Fruit fly (Drosophila melanogaster) whole organism, embryonic: ENCODE data around the gene CG33203.
A peak's percentile ranks its signal among the peaks of the same experiment; 100 is the strongest.

Experiments used
- Asciz ChIP-seq: fragments of 200-800 bp; sonication (Bioruptor generic); optimal IDR thresholded peaks from 2 replicates; lab custom pipeline; 2017; ENCODE audit warnings: missing biosample characterization, mild to moderate bottlenecking, missing genetic modification characterization, missing genetic modification reagents
- Atf-2 ChIP-seq: fragments of 200-800 bp; sonication (Bioruptor generic); optimal IDR thresholded peaks from 2 replicates; lab custom pipeline; 2016; ENCODE audit warnings: missing biosample characterization, missing genetic modification characterization
- CG10543 ChIP-seq: fragments of 200-800 bp; sonication (Bioruptor generic); optimal IDR thresholded peaks from 3 replicates; lab custom pipeline; 2017; ENCODE audit warnings: missing biosample characterization, mild to moderate bottlenecking, missing genetic modification characterization, moderate library complexity
- CG10979 ChIP-seq: fragments of 200-800 bp; sonication (Bioruptor generic); optimal IDR thresholded peaks from 2 replicates; lab custom pipeline; 2018; ENCODE audit warnings: missing biosample characterization, mild to moderate bottlenecking, missing genetic modification characterization, moderate library complexity
- CG12219 ChIP-seq: fragments of 200-800 bp; sonication (Bioruptor generic); optimal IDR thresholded peaks from 3 replicates; lab custom pipeline; 2018; ENCODE audit warnings: missing biosample characterization, mild to moderate bottlenecking, missing genetic modification characterization
- CG12659 ChIP-seq: fragments of 200-800 bp; sonication (Bioruptor generic); optimal IDR thresholded peaks from 3 replicates; lab custom pipeline; 2017; ENCODE audit warnings: mild to moderate bottlenecking, missing biosample characterization, missing genetic modification reagents, missing genetic modification characterization
- CG12769 ChIP-seq: fragments of 200-800 bp; sonication (Bioruptor generic); optimal IDR thresholded peaks from 2 replicates; lab custom pipeline; 2019; ENCODE audit warnings: missing biosample characterization, mild to moderate bottlenecking, missing genetic modification characterization, moderate library complexity
- CG13624 ChIP-seq: fragments of 200-800 bp; sonication (Bioruptor generic); optimal IDR thresholded peaks from 2 replicates; lab custom pipeline; 2016; ENCODE audit warnings: missing biosample characterization, missing genetic modification characterization
- CG14667 ChIP-seq: fragments of 200-800 bp; sonication (Bioruptor generic); IDR thresholded peaks from 2 replicates; pipeline ENCODE4 v1.3.6; 2022; ENCODE audit warnings: missing biosample characterization, missing genetic modification characterization
- CG1529 ChIP-seq: fragments of 200-800 bp; sonication (Bioruptor generic); optimal IDR thresholded peaks from 3 replicates; lab custom pipeline; 2018; ENCODE audit warnings: missing biosample characterization, missing genetic modification characterization
- CG17802 ChIP-seq: fragments of 200-800 bp; sonication (Bioruptor generic); optimal IDR thresholded peaks from 2 replicates; lab custom pipeline; 2018; ENCODE audit warnings: missing biosample characterization, mild to moderate bottlenecking, missing genetic modification characterization, moderate library complexity
- CG1832 ChIP-seq: fragments of 200-800 bp; sonication (Bioruptor generic); optimal IDR thresholded peaks from 2 replicates; lab custom pipeline; 2017; ENCODE audit warnings: missing biosample characterization, mild to moderate bottlenecking, missing genetic modification characterization, inconsistent platforms
- CG2889 ChIP-seq: fragments of 200-800 bp; sonication (Bioruptor generic); IDR thresholded peaks from 3 replicates; pipeline ENCODE4 v1.3.6; 2022; ENCODE audit warnings: missing biosample characterization, missing genetic modification characterization
- CG3163 ChIP-seq: fragments of 200-800 bp; sonication (Bioruptor generic); optimal IDR thresholded peaks from 3 replicates; lab custom pipeline; 2016; ENCODE audit warnings: missing biosample characterization, missing genetic modification characterization
- CG32772 ChIP-seq: fragments of 200-800 bp; sonication (Bioruptor generic); IDR thresholded peaks from 2 replicates; pipeline ENCODE4 v1.3.6; 2022; ENCODE audit warnings: missing biosample characterization, missing genetic modification characterization
- CG43689 ChIP-seq: fragments of 200-800 bp; sonication (Bioruptor generic); IDR thresholded peaks from 2 replicates; pipeline ENCODE4 v1.3.6; 2022; ENCODE audit warnings: missing biosample characterization, missing genetic modification characterization
- CG9817 ChIP-seq: fragments of 200-800 bp; sonication (Bioruptor generic); optimal IDR thresholded peaks from 2 replicates; lab custom pipeline; 2018; ENCODE audit warnings: missing biosample characterization, mild to moderate bottlenecking, missing genetic modification characterization, moderate library complexity
- Elba2 ChIP-seq: fragments of 200-800 bp; sonication (Bioruptor generic); optimal IDR thresholded peaks from 3 replicates; lab custom pipeline; 2016; ENCODE audit warnings: missing biosample characterization, missing genetic modification characterization
- Ets65A ChIP-seq: fragments of 200-800 bp; sonication (Bioruptor generic); peaks from one replicate; lab custom pipeline; 2016; ENCODE audit warnings: missing biosample characterization, missing genetic modification characterization
- Med ChIP-seq: fragments of 200-800 bp; sonication (Bioruptor generic); peaks from one replicate; lab custom pipeline; 2016; ENCODE audit warnings: missing biosample characterization, missing genetic modification characterization, mild to moderate bottlenecking, inconsistent platforms, moderate library complexity
- Nf-YB ChIP-seq: fragments of 200-800 bp; sonication (Bioruptor generic); optimal IDR thresholded peaks from 3 replicates; lab custom pipeline; 2019; ENCODE audit warnings: missing biosample characterization, mild to moderate bottlenecking, missing genetic modification characterization, moderate library complexity
- Xbp1 ChIP-seq: fragments of 200-800 bp; sonication (Bioruptor generic); optimal IDR thresholded peaks from 3 replicates; lab custom pipeline; 2016; ENCODE audit warnings: missing biosample characterization, mild to moderate bottlenecking, missing genetic modification characterization
- ap ChIP-seq: fragments of 200-800 bp; sonication (Bioruptor generic); IDR thresholded peaks from 2 replicates; pipeline ENCODE4 v1.3.6; 2022; ENCODE audit warnings: missing biosample characterization, missing genetic modification characterization
- bbx ChIP-seq: fragments of 200-800 bp; sonication (Bioruptor generic); IDR thresholded peaks from 2 replicates; pipeline ENCODE4 v1.3.6; 2022; ENCODE audit warnings: missing biosample characterization, missing genetic modification characterization; ENCODE audit not compliant: partially characterized antibody
- dan ChIP-seq: fragments of 200-800 bp; sonication (Bioruptor generic); IDR thresholded peaks from 2 replicates; pipeline ENCODE4 v1.3.6; 2022; ENCODE audit warnings: missing biosample characterization, missing genetic modification characterization
- dati ChIP-seq: fragments of 200-800 bp; sonication (Bioruptor generic); IDR thresholded peaks from 2 replicates; pipeline ENCODE4 v1.3.6; 2022; ENCODE audit warnings: missing biosample characterization, missing genetic modification characterization
- esg ChIP-seq: fragments of 200-800 bp; sonication (Bioruptor generic); conservative IDR thresholded peaks from 2 replicates; pipeline ENCODE4 v1.3.6; 2022; ENCODE audit warnings: missing biosample characterization, missing genetic modification characterization
- ewg ChIP-seq: fragments of 200-800 bp; sonication (Bioruptor generic); optimal IDR thresholded peaks from 3 replicates; lab custom pipeline; 2017; ENCODE audit warnings: mild to moderate bottlenecking, missing biosample characterization, missing genetic modification reagents, missing genetic modification characterization
- exex ChIP-seq: fragments of 200-800 bp; sonication (Bioruptor generic); optimal IDR thresholded peaks from 4 replicates; lab custom pipeline; 2018; ENCODE audit warnings: missing biosample characterization, mild to moderate bottlenecking, missing genetic modification characterization, moderate library complexity
- fd102C ChIP-seq: fragments of 200-800 bp; sonication (Bioruptor generic); optimal IDR thresholded peaks from 2 replicates; lab custom pipeline; 2018; ENCODE audit warnings: missing biosample characterization, mild to moderate bottlenecking, missing genetic modification characterization, moderate library complexity
- fd3F ChIP-seq: fragments of 200-800 bp; sonication (Bioruptor generic); optimal IDR thresholded peaks from 2 replicates; lab custom pipeline; 2018; ENCODE audit warnings: missing biosample characterization, mild to moderate bottlenecking, missing genetic modification characterization, moderate library complexity
- kni ChIP-seq: fragments of 200-800 bp; sonication (Bioruptor generic); optimal IDR thresholded peaks from 3 replicates; lab custom pipeline; 2017; ENCODE audit warnings: mild to moderate bottlenecking, missing biosample characterization, missing genetic modification reagents, missing genetic modification characterization
- maf-S ChIP-seq: fragments of 200-800 bp; sonication (Bioruptor generic); optimal IDR thresholded peaks from 2 replicates; lab custom pipeline; 2016; ENCODE audit warnings: missing biosample characterization, missing genetic modification characterization
- nom ChIP-seq: fragments of 200-800 bp; sonication (Bioruptor generic); optimal IDR thresholded peaks from 2 replicates; lab custom pipeline; 2017; ENCODE audit warnings: missing biosample characterization, missing genetic modification characterization, mild to moderate bottlenecking, moderate library complexity, missing genetic modification reagents
- pfk ChIP-seq: fragments of 200-800 bp; sonication (Bioruptor generic); optimal IDR thresholded peaks from 2 replicates; lab custom pipeline; 2018; ENCODE audit warnings: missing biosample characterization, mild to moderate bottlenecking, missing genetic modification characterization, moderate library complexity
- psq ChIP-seq: fragments of 200-800 bp; sonication (Bioruptor generic); optimal IDR thresholded peaks from 2 replicates; lab custom pipeline; 2017; ENCODE audit warnings: missing biosample characterization, missing genetic modification characterization
- pzg ChIP-seq: fragments of 200-800 bp; sonication (Bioruptor generic); optimal IDR thresholded peaks from 3 replicates; lab custom pipeline; 2018; ENCODE audit warnings: missing biosample characterization, mild to moderate bottlenecking, missing genetic modification characterization, moderate library complexity
- sd ChIP-seq: fragments of 200-800 bp; sonication (Bioruptor generic); optimal IDR thresholded peaks from 3 replicates; lab custom pipeline; 2018; ENCODE audit warnings: missing biosample characterization, mild to moderate bottlenecking, missing genetic modification characterization, moderate library complexity
- slbo ChIP-seq: fragments of 200-800 bp; sonication (Bioruptor generic); IDR thresholded peaks from 2 replicates; pipeline ENCODE4 v1.3.6; 2022; ENCODE audit warnings: missing biosample characterization, missing genetic modification characterization
- so ChIP-seq: fragments of 200-800 bp; sonication (Bioruptor generic); IDR thresholded peaks from 3 replicates; pipeline ENCODE4 v1.3.6; 2022; ENCODE audit warnings: missing biosample characterization, missing genetic modification characterization
- sr ChIP-seq: fragments of 200-800 bp; sonication (Bioruptor generic); IDR thresholded peaks from 3 replicates; pipeline ENCODE4 v1.3.6; 2022; ENCODE audit warnings: missing biosample characterization, missing genetic modification characterization
- twi ChIP-seq: fragments of 200-800 bp; optimal IDR thresholded peaks from 2 replicates; lab custom pipeline; 2019; ENCODE audit warnings: missing biosample characterization, mild to moderate bottlenecking, missing genetic modification characterization, moderate library complexity
- unc-4 ChIP-seq: fragments of 200-800 bp; sonication (Bioruptor generic); IDR thresholded peaks from 2 replicates; pipeline ENCODE4 v1.3.6; 2022; ENCODE audit warnings: missing biosample characterization, missing genetic modification characterization; ENCODE audit not compliant: partially characterized antibody
- wek ChIP-seq: fragments of 200-800 bp; sonication (Bioruptor generic); optimal IDR thresholded peaks from 3 replicates; lab custom pipeline; 2018; ENCODE audit warnings: missing biosample characterization, mild to moderate bottlenecking, missing genetic modification characterization, moderate library complexity

Gene CG33203

DNA sequence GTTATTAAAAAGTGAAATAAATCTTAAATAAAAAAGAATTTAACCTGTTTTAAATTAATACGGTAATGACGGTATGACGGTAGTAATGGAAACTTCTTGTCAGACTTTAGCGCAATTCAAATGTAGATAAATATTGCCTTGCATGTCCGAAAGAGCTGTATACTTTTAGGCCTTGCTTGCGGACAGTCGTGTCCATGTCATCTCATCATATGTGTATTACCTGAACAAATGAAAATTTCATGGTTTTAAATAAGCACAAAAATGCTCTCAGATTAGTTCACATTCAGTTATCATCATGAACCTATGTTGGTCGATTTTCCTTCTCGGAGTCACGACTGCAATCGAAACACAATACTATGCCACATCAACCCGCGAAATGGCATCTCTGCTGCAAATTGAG, 35.2 kb upstream of the CG33203 start, which contains the start of gene CG11828:
Gene CG11828 (plus strand): TSS at position 301 of the 400 bp plus-strand sequence.
- TF ChIP-seq kni, result no peak
- no peak for TF ChIP-seq CG17802 (tag; lab: Kevin White, UChicago)
- no peak for TF ChIP-seq esg (GFP tag; lab: Robert Waterston, UW)
- TF ChIP-seq ewg (GFP tag; lab: Kevin White, UChicago), result no peak
- no peak for TF ChIP-seq CG14667 (GFP tag; lab: Robert Waterston, UW)
- TF ChIP-seq psq (GFP tag; lab: Kevin White, UChicago), result no peak
- TF ChIP-seq fd102C (GFP tag; lab: Kevin White, UChicago), result no peak
- no peak for TF ChIP-seq wek (GFP tag; lab: Kevin White, UChicago)
- TF ChIP-seq Nf-YB (GFP tag; lab: Kevin White, UChicago), result no peak
- no peak for TF ChIP-seq Asciz
- no peak for TF ChIP-seq bbx (GFP tag; lab: Robert Waterston, UW)
- no peak for TF ChIP-seq CG10979 (tag; lab: Kevin White, UChicago)
- no peak for TF ChIP-seq CG1529 (GFP tag; lab: Kevin White, UChicago)
- no peak for TF ChIP-seq pzg
- no peak for TF ChIP-seq CG2889
- no peak for TF ChIP-seq ap (GFP tag; lab: Robert Waterston, UW)
- TF ChIP-seq, all 482 proteins: peak for 0

DNA sequence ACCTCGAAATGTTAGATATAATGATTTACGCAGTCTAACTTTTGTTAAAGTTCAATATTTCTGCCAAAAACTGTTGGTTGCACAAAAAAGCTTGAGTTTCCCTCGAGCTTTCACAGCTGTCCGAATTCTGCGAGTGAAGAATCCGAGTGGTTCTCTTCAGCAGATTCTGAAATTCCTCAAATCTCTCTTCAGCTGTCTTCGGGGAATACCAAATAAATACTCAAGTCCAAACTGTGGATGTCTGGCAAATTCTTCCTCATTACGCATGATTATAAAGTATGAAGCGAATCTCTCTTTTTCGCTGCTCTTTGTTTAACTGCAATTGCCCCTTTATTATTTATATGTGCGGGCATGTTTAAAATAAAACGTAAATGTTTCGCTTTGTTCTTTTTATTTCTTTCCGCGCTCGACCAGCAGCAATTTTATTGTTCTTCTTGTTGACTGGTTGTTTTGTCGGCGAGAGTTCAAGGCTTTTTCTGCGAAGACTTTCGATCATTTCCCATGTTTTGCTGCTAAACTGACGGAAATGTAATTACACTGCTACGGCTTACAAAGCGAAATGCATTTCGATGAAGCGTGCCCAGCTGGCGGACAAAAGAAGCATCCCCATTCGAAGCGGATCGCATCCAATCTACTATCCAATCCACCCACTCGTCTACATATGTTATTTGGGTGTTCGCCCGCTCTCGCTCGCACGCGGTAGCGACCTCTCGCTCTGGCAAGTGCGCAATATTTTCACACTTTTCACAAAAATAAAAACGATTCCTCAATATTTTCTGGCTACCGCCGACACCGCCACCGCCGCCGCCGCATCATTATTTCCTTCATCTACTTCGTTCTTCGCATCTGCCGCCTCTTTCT, 26.6 kb upstream of the CG33203 start:
- peak; percentile 31 for TF ChIP-seq CG10543 (GFP tag; lab: Kevin White, UChicago)
- TF ChIP-seq so (GFP tag; lab: Robert Waterston, UW), result 0 out of 3 replicates have a peak, but pooled peaks have one; percentile 12
- TF ChIP-seq Elba2 (GFP tag; lab: Kevin White, UChicago), result no peak
- peak; percentile 10 for TF ChIP-seq twi (tag; lab: Kevin White, UChicago)
- TF ChIP-seq slbo, result peak; percentile 23; the same call in 1 of the 2 replicates
- peak; percentile 50 for TF ChIP-seq sd
- peak; percentile 23 for TF ChIP-seq CG1832 (GFP tag; lab: Kevin White, UChicago)
- TF ChIP-seq sr (GFP tag; lab: Robert Waterston, UW), result peak; percentile 95
- TF ChIP-seq dan (GFP tag; lab: Robert Waterston, UW), result no peak
- TF ChIP-seq Med, result peak; percentile 2
- no peak for TF ChIP-seq CG43689 (GFP tag; lab: Robert Waterston, UW)
- TF ChIP-seq nom (GFP tag; lab: Kevin White, UChicago), result peak; percentile 67
- TF ChIP-seq Ets65A (GFP tag; lab: Kevin White, UChicago), result peak; percentile 59
- TF ChIP-seq CG9817 (tag; lab: Kevin White, UChicago), result no peak
- TF ChIP-seq CG12769, result peak; percentile 79

DNA sequence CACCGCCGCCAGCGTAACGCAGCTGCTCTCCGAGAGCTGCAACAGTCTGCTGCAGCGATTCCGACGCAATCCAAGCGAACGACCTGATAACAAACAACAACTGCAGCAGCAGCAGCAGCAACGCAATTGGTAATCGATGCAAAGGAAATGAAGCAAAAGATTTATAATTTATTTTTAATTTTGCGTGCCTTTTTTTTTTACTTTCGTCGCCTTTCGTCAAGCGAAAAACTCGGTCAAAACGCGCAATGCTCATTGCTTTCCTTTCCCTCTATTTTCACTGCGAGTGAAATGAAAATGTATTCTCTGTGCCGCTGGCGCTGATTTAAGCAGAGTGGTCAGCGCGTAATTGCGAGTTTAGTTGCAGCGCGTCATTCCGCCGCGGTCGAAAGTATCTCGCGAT, 25.5 kb upstream of the CG33203 start:
- no peak for TF ChIP-seq unc-4
- TF ChIP-seq nom (GFP tag; lab: Kevin White, UChicago), result no peak
- no peak for TF ChIP-seq CG13624
- TF ChIP-seq Atf-2, result no peak
- TF ChIP-seq maf-S (GFP tag; lab: Kevin White, UChicago), result no peak
- TF ChIP-seq CG12219 (GFP tag; lab: Kevin White, UChicago), result no peak
- no peak for TF ChIP-seq dati
- no peak for TF ChIP-seq CG12659
- no peak for TF ChIP-seq CG32772
- no peak for TF ChIP-seq pfk (GFP tag; lab: Kevin White, UChicago)
- TF ChIP-seq Xbp1, result no peak
- no peak for TF ChIP-seq Ets65A (GFP tag; lab: Kevin White, UChicago)
- no peak for TF ChIP-seq exex (tag; lab: Kevin White, UChicago)
- TF ChIP-seq fd3F, result no peak
- TF ChIP-seq CG3163 (GFP tag; lab: Kevin White, UChicago), result no peak
